Worm (Caenorhabditis elegans): Measurements from ENCODE around the gene dhhc-14.
A peak's percentile ranks its signal among the peaks of the same experiment; 100 is the strongest.

dhhc-14 gene

ce11 chrX:8545971-8546442 is 6.1 kb upstream of the dhhc-14 start, which contains the start of gene sdha-1 (continued):
- TF ChIP-seq T26A8.4 (GFP tag; IDR thresholded peaks at IDR 0.05) (peak; percentile 71), unc-130 (GFP tag; optimal IDR thresholded peaks at IDR 0.05) (no peak), F26F4.8 (GFP tag; conservative IDR thresholded peaks at IDR 0.05) (no peak), nhr-111 (GFP tag; optimal IDR thresholded peaks at IDR 0.05) (no peak), mxl-3 (GFP tag; optimal IDR thresholded peaks at IDR 0.05) (peak; percentile 93), R02D3.7 (tag; optimal IDR thresholded peaks at IDR 0.05) (no peak), mep-1 (tag; optimal IDR thresholded peaks at IDR 0.05) (peak; percentile 97), rbr-2 (tag; optimal IDR thresholded peaks at IDR 0.05) (peak; percentile 80)

- TF ChIP-seq zfp-3 (GFP tag; conservative IDR thresholded peaks at IDR 0.05) (no peak), F37D6.2 (tag; optimal IDR thresholded peaks at IDR 0.05) (no peak), ceh-20 (GFP tag; IDR thresholded peaks at IDR 0.05) (no peak), mdl-1 (tag; optimal IDR thresholded peaks at IDR 0.05) (peak in 1 of 2 experiments; percentile 35), ceh-44 (GFP tag; IDR thresholded peaks at IDR 0.05) (no peak), dmd-6 (GFP tag; IDR thresholded peaks at IDR 0.05) (peak; percentile 67), rbr-2 (tag; optimal IDR thresholded peaks at IDR 0.05) (no peak), Y75B8A.6 (GFP tag; IDR thresholded peaks at IDR 0.05) (no peak), zip-11 (GFP tag; IDR thresholded peaks at IDR 0.05) (no peak), nhr-11 (tag; optimal IDR thresholded peaks at IDR 0.05) (no peak), hmg-1.1 (GFP tag; IDR thresholded peaks at IDR 0.05) (no peak), nhr-25 (tag; optimal IDR thresholded peaks at IDR 0.05; ENCODE audit: borderline replicate concordance, insufficient read depth) (no peak), daf-8 (GFP tag; IDR thresholded peaks at IDR 0.05) (no peak), nhr-42 (GFP tag; IDR thresholded peaks at IDR 0.05) (no peak), D1046.2 (GFP tag; IDR thresholded peaks at IDR 0.05) (no peak), hif-1 (tag; optimal IDR thresholded peaks at IDR 0.05) (peak in 1 of 2 experiments; percentile 62), spr-3 (GFP tag; optimal IDR thresholded peaks at IDR 0.05) (no peak), ceh-62 (tag; optimal IDR thresholded peaks at IDR 0.05) (no peak), nhr-77 (tag; optimal IDR thresholded peaks at IDR 0.05) (peak; percentile 50), T20F7.1 (GFP tag; optimal IDR thresholded peaks at IDR 0.05) (peak; percentile 4), lim-7 (GFP tag; IDR thresholded peaks at IDR 0.05) (no peak), T26A8.4 (GFP tag; IDR thresholded peaks at IDR 0.05) (no peak), madf-9 (GFP tag; conservative IDR thresholded peaks at IDR 0.05) (no peak), skn-1 (tag; optimal IDR thresholded peaks at IDR 0.05) (no peak), unc-130 (GFP tag; optimal IDR thresholded peaks at IDR 0.05) (no peak), attf-4 (tag; optimal IDR thresholded peaks at IDR 0.05) (no peak), F49E8.2 (tag; optimal IDR thresholded peaks at IDR 0.05; ENCODE audit: borderline replicate concordance) (no peak), Y105C5A.15 (GFP tag; IDR thresholded peaks at IDR 0.05) (no peak), daf-19 (GFP tag; conservative IDR thresholded peaks at IDR 0.05) (no peak), Y48G9A.11 (GFP tag; IDR thresholded peaks at IDR 0.05) (no peak), pqm-1 (tag; optimal IDR thresholded peaks at IDR 0.05) (no peak), nhr-111 (GFP tag; optimal IDR thresholded peaks at IDR 0.05) (no peak), nhr-28 (tag; optimal IDR thresholded peaks at IDR 0.05) (peak; percentile 41), dve-1 (tag; optimal IDR thresholded peaks at IDR 0.05; ENCODE audit: insufficient read depth) (peak; percentile 55), arid-1 (GFP tag; conservative IDR thresholded peaks at IDR 0.05) (no peak), aha-1 (tag) (no peak), mxl-3 (GFP tag; optimal IDR thresholded peaks at IDR 0.05) (no peak), jun-1 (tag; optimal IDR thresholded peaks at IDR 0.05) (no peak), dmd-8 (GFP tag; IDR thresholded peaks at IDR 0.05) (no peak), hlh-11 (tag; optimal IDR thresholded peaks at IDR 0.05) (peak; percentile 71), ztf-7 (tag; optimal IDR thresholded peaks at IDR 0.05) (peak; percentile 22), spr-1 (tag; optimal IDR thresholded peaks at IDR 0.05) (no peak), egl-43 (GFP tag; IDR thresholded peaks at IDR 0.05) (no peak), nhr-10 (tag; optimal IDR thresholded peaks at IDR 0.05) (no peak), lsy-2 (tag; optimal IDR thresholded peaks at IDR 0.05) (no peak), dpl-1 (GFP tag; optimal IDR thresholded peaks at IDR 0.05) (no peak)
Measured at ce11 chrX:8549026-8549425, 3.1 kb upstream of the dhhc-14 start, which contains the start of gene D2021.4. Gene D2021.4 (minus strand): TSS chrX:8549073.
